Worm (Caenorhabditis elegans) whole organism, mixed stage, embryonic: ENCODE data around the gene ZC190.4.

Experiments
- M03D4.4 ChIP-seq: sonication (generic microtip); optimal IDR thresholded peaks from 2 replicates; lab custom pipeline; 2017; ENCODE audit warnings: mild to moderate bottlenecking, missing genetic modification characterization, missing compliant biosample characterization
- blmp-1 ChIP-seq: fragments of 150-350 bp; optimal IDR thresholded peaks from 2 replicates; lab custom pipeline; 2014; ENCODE audit warnings: missing biosample characterization, missing genetic modification characterization
- ceh-39 ChIP-seq: fragments of 150-350 bp; optimal IDR thresholded peaks from 2 replicates; lab custom pipeline; 2014; ENCODE audit warnings: missing biosample characterization, missing genetic modification characterization
- ceh-43 ChIP-seq: fragments of 200-800 bp; sonication (Bioruptor generic); optimal IDR thresholded peaks from 2 replicates; lab custom pipeline; 2018; ENCODE audit warnings: mild to moderate bottlenecking, missing genetic modification characterization, moderate library complexity, missing compliant biosample characterization
- ces-1 ChIP-seq: fragments of 150-350 bp; optimal IDR thresholded peaks from 2 replicates; lab custom pipeline; 2014; ENCODE audit warnings: missing biosample characterization, missing genetic modification reagents, missing genetic modification characterization
- cnd-1 ChIP-seq: fragments of 200-800 bp; sonication (Bioruptor generic); optimal IDR thresholded peaks from 2 replicates; lab custom pipeline; 2018; ENCODE audit warnings: mild to moderate bottlenecking, missing genetic modification characterization, missing compliant biosample characterization
- drap-1 ChIP-seq: fragments of 200-800 bp; sonication (Bioruptor generic); optimal IDR thresholded peaks from 3 replicates; lab custom pipeline; 2018; ENCODE audit warnings: mild to moderate bottlenecking, missing genetic modification characterization, missing compliant biosample characterization
- elt-1 ChIP-seq: sonication (generic microtip); optimal IDR thresholded peaks from 2 replicates; lab custom pipeline; 2017; ENCODE audit warnings: missing genetic modification characterization, mild to moderate bottlenecking, missing compliant biosample characterization, antibody characterized with exemption, moderate library complexity, borderline replicate concordance; ENCODE audit not compliant: insufficient read depth
- elt-3 ChIP-seq: fragments of 150-350 bp; optimal IDR thresholded peaks from 2 replicates; lab custom pipeline; 2014; ENCODE audit warnings: missing biosample characterization, missing genetic modification characterization
- ham-2 ChIP-seq: fragments of 200-800 bp; sonication (Bioruptor generic); optimal IDR thresholded peaks from 2 replicates; lab custom pipeline; 2018; ENCODE audit warnings: mild to moderate bottlenecking, missing genetic modification characterization, missing compliant biosample characterization
- hlh-1 ChIP-seq: fragments of 150-350 bp; optimal IDR thresholded peaks from 2 replicates; lab custom pipeline; 2014; ENCODE audit warnings: missing biosample characterization, missing genetic modification reagents, missing genetic modification characterization
- lin-13 ChIP-seq: fragments of 150-350 bp; optimal IDR thresholded peaks from 2 replicates; lab custom pipeline; 2014; ENCODE audit warnings: missing biosample characterization, missing genetic modification characterization
- lin-32 ChIP-seq: fragments of 200-800 bp; sonication (Bioruptor generic); optimal IDR thresholded peaks from 2 replicates; lab custom pipeline; 2018; ENCODE audit warnings: mild to moderate bottlenecking, missing genetic modification characterization, missing compliant biosample characterization
- mab-5 ChIP-seq: fragments of 150-350 bp; optimal IDR thresholded peaks from 2 replicates; lab custom pipeline; 2014; ENCODE audit warnings: missing biosample characterization, missing genetic modification characterization
- mls-2 ChIP-seq: sonication (generic microtip); optimal IDR thresholded peaks from 2 replicates; lab custom pipeline; 2016; ENCODE audit warnings: mild to moderate bottlenecking, missing genetic modification characterization, moderate library complexity, missing compliant biosample characterization
- nhr-12 ChIP-seq: fragments of 150-350 bp; optimal IDR thresholded peaks from 2 replicates; lab custom pipeline; 2014; ENCODE audit warnings: missing biosample characterization, missing genetic modification characterization
- nhr-2 ChIP-seq: fragments of 150-350 bp; optimal IDR thresholded peaks from 2 replicates; lab custom pipeline; 2014; ENCODE audit warnings: missing biosample characterization, missing genetic modification characterization
- nhr-28 ChIP-seq: fragments of 150-350 bp; optimal IDR thresholded peaks from 2 replicates; lab custom pipeline; 2014; ENCODE audit warnings: missing biosample characterization, missing genetic modification characterization
- nhr-76 ChIP-seq: sonication (generic microtip); optimal IDR thresholded peaks from 2 replicates; lab custom pipeline; 2017; ENCODE audit warnings: missing biosample characterization, missing genetic modification characterization
- pha-4 ChIP-seq: fragments of 150-350 bp; optimal IDR thresholded peaks from 2 replicates; lab custom pipeline; 2018; ENCODE audit warnings: missing biosample characterization, missing genetic modification reagents, missing genetic modification characterization
- sem-2 ChIP-seq: fragments of 200-800 bp; sonication (Bioruptor generic); optimal IDR thresholded peaks from 2 replicates; lab custom pipeline; 2018; ENCODE audit warnings: mild to moderate bottlenecking, missing genetic modification characterization, missing compliant biosample characterization
- snpc-4 ChIP-seq: fragments of 150-350 bp; optimal IDR thresholded peaks from 2 replicates; lab custom pipeline; 2014; ENCODE audit warnings: missing biosample characterization, missing genetic modification characterization
- sptf-1 ChIP-seq: sonication (generic microtip); optimal IDR thresholded peaks from 2 replicates; lab custom pipeline; 2017; ENCODE audit warnings: mild to moderate bottlenecking, missing genetic modification characterization, moderate library complexity, missing compliant biosample characterization
- unc-120 ChIP-seq: sonication (generic microtip); optimal IDR thresholded peaks from 2 replicates; lab custom pipeline; 2017; ENCODE audit warnings: missing genetic modification characterization, missing compliant biosample characterization; ENCODE audit not compliant: poor library complexity, severe bottlenecking
- unc-62 ChIP-seq: fragments of 150-350 bp; optimal IDR thresholded peaks from 2 replicates; lab custom pipeline; 2014; ENCODE audit warnings: missing biosample characterization, missing genetic modification reagents, missing genetic modification characterization
- zip-8 ChIP-seq: fragments of 150-350 bp; optimal IDR thresholded peaks from 2 replicates; lab custom pipeline; 2014; ENCODE audit warnings: missing biosample characterization, missing genetic modification characterization
- ztf-11 ChIP-seq: fragments of 150-350 bp; optimal IDR thresholded peaks from 2 replicates; lab custom pipeline; 2014; ENCODE audit warnings: missing biosample characterization, missing genetic modification characterization

Gene ZC190.4

DNA sequence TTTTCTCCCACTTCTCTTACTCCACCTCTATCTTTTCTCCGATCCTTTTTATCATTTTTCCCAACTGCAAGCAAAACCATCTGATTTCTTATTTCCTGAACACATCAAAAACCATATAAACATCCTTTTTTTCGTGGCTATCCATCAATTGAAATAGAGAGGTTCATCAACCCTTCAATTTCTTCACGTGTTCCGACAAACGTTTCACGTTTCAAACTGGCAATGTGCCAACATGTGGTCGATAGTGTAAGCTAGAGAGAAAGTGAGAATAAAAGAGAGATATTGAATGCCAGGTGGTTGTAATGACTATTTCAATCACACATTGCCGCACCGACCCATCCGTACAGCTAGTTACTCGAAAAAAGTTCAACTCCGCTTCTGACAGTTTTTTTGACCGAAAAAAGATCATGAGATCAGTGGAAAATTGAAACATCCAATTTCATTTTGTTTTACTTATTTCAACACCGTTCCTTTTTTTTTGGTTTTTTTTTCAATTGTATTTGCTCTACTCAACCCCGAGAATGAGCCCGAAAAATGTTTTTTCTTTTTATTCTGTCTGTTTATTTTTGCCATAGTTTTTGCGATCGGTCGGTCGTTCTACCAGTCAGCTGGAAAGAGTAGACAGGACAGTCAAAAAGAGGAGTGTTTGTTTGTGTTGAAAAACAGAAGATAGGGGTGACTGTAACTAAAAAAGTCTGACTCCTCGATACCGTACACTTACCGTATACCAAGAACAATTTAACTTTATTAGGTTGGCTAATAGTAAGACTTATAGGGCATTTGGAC lies 7.1 kb upstream of the ZC190.4 start:
- TF ChIP-seq elt-3 (tag; lab: Kevin White, UChicago) (no peak), cnd-1 (tag; lab: Kevin White, UChicago) (no peak), lin-13 (no peak), hlh-1 (tag; lab: Kevin White, UChicago) (peak; percentile 96), ceh-43 (GFP tag; lab: Kevin White, UChicago) (no peak), nhr-76 (tag; lab: Kevin White, UChicago) (no peak), mab-5 (no peak), elt-1 (tag; lab: Kevin White, UChicago) (no peak), blmp-1 (no peak), unc-120 (peak; percentile 55), sem-2 (GFP tag; lab: Kevin White, UChicago) (no peak), unc-62 (peak; percentile 70), nhr-12 (tag; lab: Kevin White, UChicago) (no peak), nhr-2 (tag; lab: Kevin White, UChicago) (no peak), drap-1 (GFP tag; lab: Kevin White, UChicago) (no peak), zip-8 (no peak)

DNA sequence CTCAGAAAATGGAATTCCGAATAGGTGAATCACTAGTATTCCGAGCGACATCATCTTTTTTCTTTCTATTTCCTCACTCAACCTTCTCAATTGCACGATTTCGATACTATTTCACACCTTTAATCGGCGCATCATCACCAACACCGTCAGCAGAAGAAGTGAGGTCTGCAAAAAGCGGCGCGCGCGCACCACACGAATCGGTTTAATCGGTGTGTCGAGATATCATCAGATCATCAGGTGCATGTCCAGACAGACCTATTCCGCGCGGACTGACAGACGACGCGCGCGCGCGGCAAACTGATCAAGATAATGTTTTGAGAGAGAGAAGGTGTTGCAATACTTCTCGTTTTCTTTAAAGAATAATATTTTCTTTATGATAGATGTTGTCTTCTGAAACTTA lies 5.4 kb upstream of the ZC190.4 start:
- TF ChIP-seq elt-1 (tag; lab: Kevin White, UChicago) (peak; percentile 96), M03D4.4 (no peak), unc-120 (no peak), sptf-1 (no peak), unc-62 (peak; percentile 32), ham-2 (peak; percentile 59)
- TF ChIP-seq, all 35 proteins: peak for 3

DNA sequence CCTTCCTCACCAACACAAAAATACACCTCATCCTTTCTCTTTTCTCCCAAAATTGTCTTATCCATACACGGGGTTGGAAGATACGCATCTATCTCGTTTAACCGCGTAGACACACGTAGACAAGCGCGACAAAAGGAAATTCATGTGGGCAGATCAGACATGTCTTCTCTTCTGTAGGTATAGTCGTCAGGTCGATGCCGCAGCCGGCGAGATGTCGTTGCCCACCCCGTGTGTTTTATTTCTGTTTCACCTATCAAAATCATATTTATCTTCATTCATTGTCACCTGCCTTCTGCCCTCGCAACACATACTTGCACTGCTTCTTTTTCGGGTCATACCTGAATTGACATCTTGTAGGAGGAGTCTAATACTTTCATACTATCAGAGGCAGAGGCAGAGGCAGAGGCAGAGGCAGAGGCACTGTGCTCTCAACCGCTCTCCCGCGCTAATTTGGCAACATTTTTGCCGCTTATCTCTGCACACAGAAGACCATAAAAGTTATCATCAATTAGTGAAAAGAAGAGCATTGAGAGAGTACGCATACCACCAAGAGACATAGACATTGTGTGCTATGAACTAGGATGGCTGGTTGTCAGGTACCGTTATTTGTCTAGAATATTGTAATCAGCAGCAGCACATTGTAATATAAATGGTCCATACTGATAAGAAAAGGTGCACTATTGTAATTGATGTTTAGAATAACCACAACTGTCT lies 4.5 kb upstream of the ZC190.4 start:
- TF ChIP-seq elt-1 (tag; lab: Kevin White, UChicago): peak; percentile 60
- no peak for TF ChIP-seq ces-1 (GFP tag; lab: Kevin White, UChicago)

DNA sequence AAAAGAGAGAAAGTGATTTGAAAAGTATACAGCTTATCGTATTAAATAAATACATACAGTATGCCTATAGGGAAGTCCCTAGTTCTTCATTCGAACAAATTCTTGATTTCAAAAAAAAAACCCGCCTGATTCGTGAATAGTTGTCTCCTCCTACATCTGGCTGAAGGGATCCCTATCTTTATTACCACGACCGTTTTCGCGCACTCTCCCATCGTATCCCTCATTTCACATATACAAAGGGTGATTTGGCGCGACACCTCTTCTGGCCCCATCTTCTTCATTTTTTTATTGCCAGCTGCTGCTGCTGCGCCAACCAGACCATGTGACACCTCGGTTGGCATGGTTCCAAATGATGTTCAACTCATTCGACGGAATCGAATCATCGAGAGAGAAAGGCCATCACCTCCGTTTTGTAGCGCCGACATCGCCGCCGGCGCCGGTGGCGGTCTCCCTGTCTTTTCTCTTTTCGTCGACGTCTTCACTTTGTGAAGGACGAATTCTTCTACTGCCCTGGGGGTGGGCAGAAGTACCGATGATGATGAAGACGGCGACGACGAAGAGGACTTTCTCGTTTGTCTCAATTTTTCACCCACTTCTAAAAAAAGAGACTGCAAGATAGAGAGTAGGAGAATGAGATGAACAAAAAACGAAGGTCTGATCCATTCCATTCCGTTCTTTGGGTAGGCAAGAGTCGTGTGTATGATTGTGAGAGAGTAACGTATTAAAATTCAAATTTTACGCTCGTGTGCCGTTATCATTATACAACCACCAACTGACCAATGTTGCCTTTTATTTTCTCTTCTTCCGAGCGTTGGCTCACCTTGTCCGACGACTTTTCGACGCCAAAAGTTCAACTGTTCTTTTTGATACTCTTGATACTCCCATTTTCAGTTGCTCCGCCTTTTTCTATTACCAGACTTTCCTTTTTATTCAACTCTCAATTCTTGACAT lies 3.5 kb upstream of the ZC190.4 start:
- TF ChIP-seq snpc-4 (tag; lab: Kevin White, UChicago): no peak

DNA sequence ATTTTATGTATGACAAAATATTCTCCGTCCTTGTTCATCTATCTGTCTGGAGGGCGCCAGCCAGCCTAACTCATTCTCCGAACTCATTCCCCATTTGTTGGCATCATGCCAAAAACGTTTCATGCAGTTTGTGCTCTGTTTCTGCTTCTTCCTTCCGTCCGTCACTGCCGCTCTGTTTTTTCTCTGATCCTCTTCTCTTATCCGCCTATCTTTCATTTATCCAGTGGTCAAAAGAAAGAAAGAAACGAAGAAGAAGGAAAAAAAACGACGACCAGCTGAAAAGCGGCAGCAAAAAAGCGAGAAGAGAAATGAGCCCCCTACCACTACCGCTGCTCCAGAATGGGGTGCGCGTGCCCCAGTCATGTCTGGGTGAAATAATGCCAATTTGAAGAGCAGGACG lies 2.8 kb upstream of the ZC190.4 start:
- TF ChIP-seq nhr-28 (tag; lab: Kevin White, UChicago) (no peak), lin-32 (GFP tag; lab: Kevin White, UChicago) (no peak)

DNA sequence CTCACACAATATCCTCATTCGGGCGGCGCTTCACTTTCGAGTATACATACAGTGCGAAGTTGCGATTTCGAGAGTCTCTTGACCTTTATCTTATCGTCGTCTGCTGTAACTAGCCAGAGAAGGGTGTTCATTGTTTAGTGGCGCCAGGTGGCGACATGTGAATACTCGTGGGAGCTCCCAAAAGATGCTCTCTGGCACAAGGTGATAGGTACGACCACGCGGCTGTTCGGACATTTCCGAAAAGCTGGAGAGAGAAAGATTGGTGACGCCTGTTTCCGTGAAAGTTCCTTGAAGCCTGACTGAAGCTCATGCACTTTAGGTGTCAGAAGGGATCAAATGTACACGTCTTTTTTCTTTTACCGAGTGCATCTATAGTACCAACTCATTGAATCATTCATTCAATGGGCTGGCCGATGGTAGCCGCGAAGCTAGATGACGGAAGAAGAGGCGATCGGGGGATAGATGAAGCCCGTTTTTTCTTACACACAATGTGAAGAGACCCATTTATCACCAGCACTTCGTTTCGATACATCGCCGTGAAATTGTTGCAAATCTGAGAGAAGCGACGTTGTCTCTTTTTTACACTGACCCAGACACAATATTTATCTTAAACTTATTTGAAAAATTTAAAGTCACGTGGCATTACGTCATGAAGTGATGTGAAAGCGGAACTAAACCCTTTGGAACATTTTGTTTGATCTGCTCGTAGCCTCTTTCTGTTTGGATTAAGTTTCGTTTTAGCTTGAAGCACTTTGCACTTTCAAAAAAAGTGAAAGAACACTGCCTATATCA lies 1.6 kb downstream of the ZC190.4 start:
- TF ChIP-seq lin-13 (no peak), pha-4 (no peak), sptf-1 (no peak), ceh-43 (GFP tag; lab: Kevin White, UChicago) (no peak), elt-3 (tag; lab: Kevin White, UChicago) (no peak), nhr-28 (tag; lab: Kevin White, UChicago) (no peak), elt-1 (tag; lab: Kevin White, UChicago) (no peak), nhr-2 (tag; lab: Kevin White, UChicago) (no peak), unc-62 (peak; percentile 22), ceh-39 (tag; lab: Kevin White, UChicago) (no peak), ztf-11 (tag; lab: Kevin White, UChicago) (no peak), drap-1 (GFP tag; lab: Kevin White, UChicago) (no peak), sem-2 (GFP tag; lab: Kevin White, UChicago) (no peak), hlh-1 (tag; lab: Kevin White, UChicago) (peak; percentile 89), unc-120 (peak; percentile 76), mls-2 (tag; lab: Kevin White, UChicago) (no peak), cnd-1 (tag; lab: Kevin White, UChicago) (no peak)
